Fruit fly (Drosophila melanogaster) S2 (cell line): Measurements from ENCODE around the gene CG12535.

Experiments used
- CG8478 ChIP-seq: fragments of >200 bp; optimal IDR thresholded peaks from 2 replicates; lab custom pipeline; 2018
- CTCF ChIP-seq, 2 experiments: fragments of >200 bp; optimal IDR thresholded peaks; 2 replicates each; lab custom pipeline; 2018

DNA sequence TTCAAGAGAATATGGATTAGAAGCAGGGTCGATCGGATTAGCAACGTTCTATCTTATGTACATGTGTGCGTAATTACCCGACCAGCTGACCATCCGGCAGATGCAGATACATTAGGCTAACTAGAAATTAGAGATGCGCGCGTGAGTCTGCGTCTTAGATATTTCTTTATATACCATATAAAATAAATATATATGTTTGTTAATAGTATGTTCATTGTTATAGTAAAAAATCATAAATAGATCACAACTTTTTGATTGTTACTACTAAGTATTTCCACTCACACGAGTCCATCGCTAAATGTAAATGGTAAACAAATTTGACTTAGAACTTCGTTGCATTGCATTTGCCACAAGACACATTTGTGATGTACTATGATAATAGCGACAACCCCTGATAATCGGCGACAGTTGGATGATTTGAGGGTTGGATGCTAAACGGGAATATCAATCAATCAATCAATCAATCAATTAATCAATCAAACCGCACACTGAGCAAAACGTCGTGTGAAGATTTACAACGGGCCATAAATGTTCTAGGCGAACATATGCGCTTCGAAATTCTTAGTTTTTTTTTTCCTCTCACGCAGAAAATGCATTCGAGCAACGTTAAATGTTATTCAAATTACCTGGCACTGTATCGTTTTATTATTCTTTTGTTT is 51.8 kb downstream of the CG12535 start:
- TF ChIP-seq CTCF (optimal IDR thresholded peaks at IDR 0.05; lab: Kevin White, UChicago) (no peak), CG8478 (lab: Kevin White, UChicago) (no peak)
